Fruit fly (Drosophila melanogaster) whole organism, embryonic: Measurements from ENCODE around the gene CG32568.
A peak's percentile ranks its signal among the peaks of the same experiment; 100 is the strongest.

Experiments
- CG10565 ChIP-seq: fragments of 200-800 bp; sonication (Bioruptor generic); optimal IDR thresholded peaks from 3 replicates; lab custom pipeline; 2016; ENCODE audit warnings: missing biosample characterization, mild to moderate bottlenecking, missing genetic modification characterization
- CG11696 ChIP-seq: fragments of 200-800 bp; sonication (Bioruptor generic); IDR thresholded peaks from 2 replicates; pipeline ENCODE4 v1.3.6; 2022; ENCODE audit warnings: missing biosample characterization, missing genetic modification characterization
- CG12104 ChIP-seq: fragments of 200-800 bp; sonication (Bioruptor generic); optimal IDR thresholded peaks from 3 replicates; lab custom pipeline; 2016; ENCODE audit warnings: missing biosample characterization, missing genetic modification characterization
- CG1233 ChIP-seq: fragments of 200-800 bp; sonication (Bioruptor generic); optimal IDR thresholded peaks from 4 replicates; lab custom pipeline; 2018; ENCODE audit warnings: missing biosample characterization, mild to moderate bottlenecking, missing genetic modification characterization
- CG1529 ChIP-seq: fragments of 200-800 bp; sonication (Bioruptor generic); optimal IDR thresholded peaks from 3 replicates; lab custom pipeline; 2018; ENCODE audit warnings: missing biosample characterization, missing genetic modification characterization
- CG16815 ChIP-seq: fragments of 200-800 bp; sonication (Bioruptor generic); optimal IDR thresholded peaks from 3 replicates; lab custom pipeline; 2017; ENCODE audit warnings: missing biosample characterization, mild to moderate bottlenecking, missing genetic modification characterization
- CG2712 ChIP-seq: fragments of 200-800 bp; optimal IDR thresholded peaks from 3 replicates; lab custom pipeline; 2019; ENCODE audit warnings: missing biosample characterization, mild to moderate bottlenecking, missing genetic modification characterization, moderate library complexity
- CG31441 ChIP-seq: fragments of 200-800 bp; sonication (Bioruptor generic); IDR thresholded peaks from 2 replicates; pipeline ENCODE4 v1.3.6; 2022; ENCODE audit warnings: missing biosample characterization, missing genetic modification characterization
- CG3163 ChIP-seq: fragments of 200-800 bp; sonication (Bioruptor generic); optimal IDR thresholded peaks from 3 replicates; lab custom pipeline; 2016; ENCODE audit warnings: missing biosample characterization, missing genetic modification characterization
- CG4854 ChIP-seq: fragments of 200-800 bp; sonication (Bioruptor generic); optimal IDR thresholded peaks from 2 replicates; lab custom pipeline; 2016; ENCODE audit warnings: missing biosample characterization, missing genetic modification characterization, inconsistent platforms
- CG5180 ChIP-seq: fragments of 200-800 bp; sonication (Bioruptor generic); optimal IDR thresholded peaks from 3 replicates; lab custom pipeline; 2017; ENCODE audit warnings: missing biosample characterization, missing genetic modification characterization, mild to moderate bottlenecking, moderate library complexity, missing genetic modification reagents
- CG5953 ChIP-seq: fragments of 200-800 bp; sonication (Bioruptor generic); IDR thresholded peaks from 2 replicates; pipeline ENCODE4 v1.3.6; 2022; ENCODE audit warnings: missing biosample characterization, missing genetic modification characterization
- CG7372 ChIP-seq: fragments of 200-800 bp; sonication (Bioruptor generic); IDR thresholded peaks from 2 replicates; pipeline ENCODE4 v1.3.6; 2022; ENCODE audit warnings: missing biosample characterization, missing genetic modification characterization
- CG7745 ChIP-seq: fragments of 200-800 bp; sonication (Bioruptor generic); optimal IDR thresholded peaks from 2 replicates; lab custom pipeline; 2018; ENCODE audit warnings: missing biosample characterization, mild to moderate bottlenecking, missing genetic modification characterization, moderate library complexity
- CG7928 ChIP-seq: fragments of 200-800 bp; sonication (Bioruptor generic); optimal IDR thresholded peaks from 2 replicates; lab custom pipeline; 2017; ENCODE audit warnings: missing biosample characterization, mild to moderate bottlenecking, missing genetic modification characterization
- CG8281 ChIP-seq: fragments of 200-800 bp; sonication (Bioruptor generic); optimal IDR thresholded peaks from 2 replicates; lab custom pipeline; 2018; ENCODE audit warnings: missing biosample characterization, mild to moderate bottlenecking, missing genetic modification characterization, moderate library complexity
- CG8944 ChIP-seq: fragments of 200-800 bp; sonication (Bioruptor generic); optimal IDR thresholded peaks from 3 replicates; lab custom pipeline; 2016; ENCODE audit warnings: missing biosample characterization, missing genetic modification characterization
- Camta ChIP-seq: fragments of 200-800 bp; sonication (Bioruptor generic); optimal IDR thresholded peaks from 2 replicates; lab custom pipeline; 2016; ENCODE audit warnings: missing biosample characterization, missing genetic modification characterization
- D19A ChIP-seq: fragments of 200-800 bp; optimal IDR thresholded peaks from 3 replicates; lab custom pipeline; 2019; ENCODE audit warnings: missing biosample characterization, mild to moderate bottlenecking, missing genetic modification characterization, moderate library complexity
- Deaf1 ChIP-seq: fragments of 200-800 bp; optimal IDR thresholded peaks from 3 replicates; lab custom pipeline; 2019; ENCODE audit warnings: missing biosample characterization, mild to moderate bottlenecking, missing genetic modification characterization, moderate library complexity
- ERR ChIP-seq: fragments of 200-800 bp; sonication (Bioruptor generic); optimal IDR thresholded peaks from 2 replicates; lab custom pipeline; 2016; ENCODE audit warnings: missing biosample characterization, missing genetic modification characterization
- Eip74EF ChIP-seq, 2 experiments: fragments of 200-800 bp in 1 of 2; fragments of >200 bp in 1 of 2; sonication (Bioruptor generic) in 1 of 2; optimal IDR thresholded peaks; 2 replicates each; lab custom pipeline; 2017 to 2019; ENCODE audit warnings: missing biosample characterization in 2 of 2, missing genetic modification characterization in 2 of 2, mild to moderate bottlenecking in 1 of 2, moderate library complexity in 1 of 2
- H2.0 ChIP-seq: fragments of 200-800 bp; sonication (Bioruptor generic); IDR thresholded peaks from 2 replicates; pipeline ENCODE4 v1.3.6; 2022; ENCODE audit warnings: missing biosample characterization, missing genetic modification characterization
- NC2α ChIP-seq: fragments of 200-800 bp; sonication (Bioruptor generic); optimal IDR thresholded peaks from 2 replicates; lab custom pipeline; 2016; ENCODE audit warnings: missing biosample characterization, missing genetic modification characterization
- Nf-YA ChIP-seq: fragments of 200-800 bp; sonication (Bioruptor generic); IDR thresholded peaks from 2 replicates; pipeline ENCODE4 v1.3.6; 2022; ENCODE audit warnings: missing biosample characterization, missing genetic modification characterization
- Opbp ChIP-seq: fragments of 200-800 bp; sonication (Bioruptor generic); IDR thresholded peaks from 3 replicates; pipeline ENCODE4 v1.3.6; 2022; ENCODE audit warnings: missing biosample characterization, missing genetic modification characterization; ENCODE audit not compliant: partially characterized antibody
- Poxn ChIP-seq: fragments of 200-800 bp; sonication (Bioruptor generic); IDR thresholded peaks from 2 replicates; pipeline ENCODE4 v1.3.6; 2022; ENCODE audit warnings: missing biosample characterization, missing genetic modification characterization
- aop ChIP-seq: fragments of 200-800 bp; sonication (Bioruptor generic); IDR thresholded peaks from 2 replicates; pipeline ENCODE4 v1.3.6; 2022; ENCODE audit warnings: missing biosample characterization, missing genetic modification characterization
- bigmax ChIP-seq: fragments of 200-800 bp; sonication (Bioruptor generic); optimal IDR thresholded peaks from 2 replicates; lab custom pipeline; 2018; ENCODE audit warnings: missing biosample characterization, mild to moderate bottlenecking, missing genetic modification characterization
- chinmo ChIP-seq: fragments of 200-800 bp; sonication (Bioruptor generic); IDR thresholded peaks from 4 replicates; pipeline ENCODE4 v1.3.6; 2022; ENCODE audit warnings: missing biosample characterization, missing genetic modification characterization; ENCODE audit not compliant: partially characterized antibody
- ci ChIP-seq: fragments of 200-800 bp; sonication (Bioruptor generic); IDR thresholded peaks from 3 replicates; pipeline ENCODE4 v1.3.6; 2022; ENCODE audit warnings: missing biosample characterization, missing genetic modification characterization
- danr ChIP-seq: fragments of 200-800 bp; sonication (Bioruptor generic); IDR thresholded peaks from 2 replicates; pipeline ENCODE4 v1.3.6; 2022; ENCODE audit warnings: missing biosample characterization, missing genetic modification characterization
- dmrt11E ChIP-seq: fragments of 200-800 bp; sonication (Bioruptor generic); optimal IDR thresholded peaks from 3 replicates; lab custom pipeline; 2018; ENCODE audit warnings: missing biosample characterization, mild to moderate bottlenecking, missing genetic modification characterization, moderate library complexity
- gcm ChIP-seq: fragments of 200-800 bp; sonication (Bioruptor generic); optimal IDR thresholded peaks from 2 replicates; lab custom pipeline; 2019; ENCODE audit warnings: missing biosample characterization, mild to moderate bottlenecking, missing genetic modification characterization, moderate library complexity
- gem ChIP-seq: fragments of 200-800 bp; sonication (Bioruptor generic); optimal IDR thresholded peaks from 2 replicates; lab custom pipeline; 2019; ENCODE audit warnings: missing biosample characterization, mild to moderate bottlenecking, missing genetic modification characterization, moderate library complexity
- hbn ChIP-seq: fragments of 200-800 bp; sonication (Bioruptor generic); IDR thresholded peaks from 2 replicates; pipeline ENCODE4 v1.3.6; 2022; ENCODE audit warnings: missing biosample characterization, missing genetic modification characterization; ENCODE audit not compliant: partially characterized antibody
- kay ChIP-seq: fragments of 200-800 bp; sonication (Bioruptor generic); optimal IDR thresholded peaks from 2 replicates; lab custom pipeline; 2016; ENCODE audit warnings: missing biosample characterization, missing genetic modification characterization
- ken ChIP-seq: fragments of 200-800 bp; sonication (Bioruptor generic); IDR thresholded peaks from 3 replicates; pipeline ENCODE4 v1.3.6; 2022; ENCODE audit warnings: missing biosample characterization, missing genetic modification characterization
- nau ChIP-seq: fragments of 200-800 bp; sonication (Bioruptor generic); optimal IDR thresholded peaks from 3 replicates; lab custom pipeline; 2017; ENCODE audit warnings: missing biosample characterization, mild to moderate bottlenecking, missing genetic modification characterization, missing genetic modification reagents
- nom ChIP-seq: fragments of 200-800 bp; sonication (Bioruptor generic); optimal IDR thresholded peaks from 2 replicates; lab custom pipeline; 2017; ENCODE audit warnings: missing biosample characterization, missing genetic modification characterization, mild to moderate bottlenecking, moderate library complexity, missing genetic modification reagents
- otp ChIP-seq: fragments of 200-800 bp; sonication (Bioruptor generic); IDR thresholded peaks from 3 replicates; pipeline ENCODE4, ENCODE4 v1.3.6; 2022; ENCODE audit warnings: missing biosample characterization, missing genetic modification characterization
- rib ChIP-seq: fragments of 200-800 bp; sonication (Bioruptor generic); IDR thresholded peaks from 2 replicates; pipeline ENCODE4 v1.3.6; 2022; ENCODE audit warnings: missing biosample characterization, missing genetic modification characterization
- salm ChIP-seq: fragments of 200-800 bp; sonication (Bioruptor generic); optimal IDR thresholded peaks from 2 replicates; lab custom pipeline; 2018; ENCODE audit warnings: missing biosample characterization, mild to moderate bottlenecking, missing genetic modification characterization
- sens ChIP-seq: fragments of 200-800 bp; sonication (Bioruptor generic); peaks from one replicate; lab custom pipeline; 2016; ENCODE audit warnings: missing biosample characterization, missing genetic modification characterization
- sisA ChIP-seq: fragments of 200-800 bp; sonication (Bioruptor generic); IDR thresholded peaks from 2 replicates; pipeline ENCODE4 v1.3.6; 2022; ENCODE audit warnings: missing biosample characterization, missing genetic modification characterization
- sr ChIP-seq: fragments of 200-800 bp; sonication (Bioruptor generic); IDR thresholded peaks from 3 replicates; pipeline ENCODE4 v1.3.6; 2022; ENCODE audit warnings: missing biosample characterization, missing genetic modification characterization
- trem ChIP-seq: fragments of 200-800 bp; optimal IDR thresholded peaks from 3 replicates; lab custom pipeline; 2019; ENCODE audit warnings: missing biosample characterization, mild to moderate bottlenecking, missing genetic modification characterization, moderate library complexity
- unpg ChIP-seq: fragments of 200-800 bp; sonication (Bioruptor generic); optimal IDR thresholded peaks from 3 replicates; lab custom pipeline; 2018; ENCODE audit warnings: missing biosample characterization, mild to moderate bottlenecking, missing genetic modification characterization, moderate library complexity
- zfh2 ChIP-seq: fragments of 200-800 bp; sonication (Bioruptor generic); optimal IDR thresholded peaks from 2 replicates; lab custom pipeline; 2016; ENCODE audit warnings: missing biosample characterization, missing genetic modification characterization

Gene CG32568

DNA sequence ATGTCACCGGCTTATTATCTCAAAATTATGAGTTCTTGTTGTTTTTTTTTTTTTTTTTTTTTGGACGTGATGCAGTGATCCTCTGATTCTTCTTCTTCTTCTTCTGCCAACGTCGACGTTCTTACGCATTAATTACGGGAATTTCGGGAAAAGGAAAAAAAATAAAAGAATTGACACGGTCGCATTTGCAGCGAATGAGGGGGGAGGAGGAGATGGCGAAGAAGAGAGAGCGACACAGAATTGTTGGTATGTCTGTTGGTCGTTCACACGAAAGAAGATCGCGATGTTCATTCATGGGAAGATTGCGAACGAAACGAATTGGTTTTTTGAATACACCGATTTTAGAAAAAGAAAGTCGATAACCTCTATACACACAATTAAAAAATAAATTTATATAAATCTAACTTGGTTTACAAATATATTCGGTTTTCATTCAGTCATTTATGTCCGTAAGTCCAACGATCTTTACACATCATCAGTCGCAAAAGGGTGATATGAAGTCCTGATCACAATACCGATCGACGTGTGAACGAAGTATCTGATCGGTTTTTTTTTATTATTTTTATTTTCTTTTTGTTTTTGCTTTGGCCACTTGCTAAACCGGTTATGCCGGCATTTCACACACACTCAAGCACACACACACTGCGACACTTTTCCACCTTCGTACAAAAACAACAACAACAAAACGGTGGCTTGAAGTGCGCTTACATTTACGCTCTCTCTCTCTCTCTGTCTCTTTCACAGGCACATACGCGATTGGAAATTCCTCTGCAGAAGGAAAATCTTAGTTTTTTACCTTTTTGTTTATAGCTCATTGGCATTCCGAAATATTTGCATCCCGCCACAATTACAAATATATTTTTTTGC, 10.2 kb downstream of the CG32568 start (continued):
- no peak for TF ChIP-seq hbn (GFP tag; lab: Robert Waterston, UW)
- no peak for TF ChIP-seq rib
- TF ChIP-seq CG7928 (GFP tag; lab: Kevin White, UChicago): no peak
- no peak for TF ChIP-seq aop
- TF ChIP-seq CG12104 (GFP tag; lab: Kevin White, UChicago): peak; percentile 65
- TF ChIP-seq Opbp (GFP tag; lab: Robert Waterston, UW): no peak
- TF ChIP-seq sr (GFP tag; lab: Robert Waterston, UW): no peak
- peak; percentile 50; the same call in 1 of the 2 replicates for TF ChIP-seq CG7372 (GFP tag; lab: Robert Waterston, UW)
- no peak for TF ChIP-seq Poxn
- TF ChIP-seq salm (tag; lab: Kevin White, UChicago): peak; percentile 44
- TF ChIP-seq kay (GFP tag; lab: Kevin White, UChicago): no peak
- TF ChIP-seq Deaf1 (tag; lab: Kevin White, UChicago): peak; percentile 49
- no peak; the same call in 1 of the 2 replicates for TF ChIP-seq danr (GFP tag; lab: Robert Waterston, UW)
- TF ChIP-seq sens: peak; percentile 88
- TF ChIP-seq CG4854 (GFP tag; lab: Kevin White, UChicago): no peak
- TF ChIP-seq gcm: peak; percentile 77
- no peak for TF ChIP-seq CG10565 (GFP tag; lab: Kevin White, UChicago)
- peak; percentile 89 for TF ChIP-seq gem (tag; lab: Kevin White, UChicago)
- peak; percentile 97 for TF ChIP-seq nom (GFP tag; lab: Kevin White, UChicago)
- TF ChIP-seq Nf-YA (GFP tag; lab: Robert Waterston, UW): no peak
- TF ChIP-seq CG16815 (GFP tag; lab: Kevin White, UChicago): peak; percentile 14
- TF ChIP-seq otp (GFP tag; lab: Robert Waterston, UW): peak; percentile 12; the same call in 1 of the 3 replicates
- no peak for TF ChIP-seq CG3163 (GFP tag; lab: Kevin White, UChicago)
- TF ChIP-seq CG1233: peak; percentile 63
- peak in 1 of 2 experiments; percentile 72 for TF ChIP-seq Eip74EF (GFP tag; optimal IDR thresholded peaks at IDR 0.05; lab: Kevin White, UChicago)
- peak; percentile 57 for TF ChIP-seq CG5180 (GFP tag; lab: Kevin White, UChicago)
- TF ChIP-seq CG7745: no peak
- TF ChIP-seq CG2712 (tag; lab: Kevin White, UChicago): peak; percentile 91
- TF ChIP-seq Camta: peak; percentile 22
- peak; percentile 35; the same call in 1 of the 3 replicates for TF ChIP-seq ken (GFP tag; lab: Robert Waterston, UW)
- no peak for TF ChIP-seq zfh2 (GFP tag; lab: Kevin White, UChicago)
- peak; percentile 79 for TF ChIP-seq unpg (GFP tag; lab: Kevin White, UChicago)
- peak; percentile 52 for TF ChIP-seq nau (GFP tag; lab: Kevin White, UChicago)
- TF ChIP-seq ci (GFP tag; lab: Robert Waterston, UW): peak; percentile 60; the same call in 1 of the 3 replicates
- peak; percentile 15; the same call in 1 of the 2 replicates for TF ChIP-seq CG11696
- TF ChIP-seq H2.0: peak; percentile 60; the same call in 1 of the 2 replicates
- no peak for TF ChIP-seq CG5953 (GFP tag; lab: Robert Waterston, UW)
- TF ChIP-seq dmrt11E: peak; percentile 78
- peak; percentile 50 for TF ChIP-seq CG1529 (GFP tag; lab: Kevin White, UChicago)
- no peak for TF ChIP-seq sisA (GFP tag; lab: Robert Waterston, UW)
- peak; percentile 45 for TF ChIP-seq CG8281 (tag; lab: Kevin White, UChicago)
- TF ChIP-seq NC2α (GFP tag; lab: Kevin White, UChicago): no peak
- TF ChIP-seq ERR (GFP tag; lab: Kevin White, UChicago): no peak
- 0 out of 4 replicates have a peak, but pooled peaks have one; percentile 14 for TF ChIP-seq chinmo (GFP tag; lab: Robert Waterston, UW)
- TF ChIP-seq trem (tag; lab: Kevin White, UChicago): peak; percentile 68
- TF ChIP-seq D19A (tag; lab: Kevin White, UChicago): peak; percentile 80
- TF ChIP-seq CG8944 (GFP tag; lab: Kevin White, UChicago): no peak
- no peak for TF ChIP-seq bigmax
- TF ChIP-seq CG31441: peak; percentile 87
